Worm (Caenorhabditis elegans): Measurements from ENCODE around the gene str-228.

- TF ChIP-seq unc-86 (tag; optimal IDR thresholded peaks at IDR 0.05) (no peak), dmd-4 (tag; optimal IDR thresholded peaks at IDR 0.05; ENCODE audit: borderline replicate concordance) (no peak), syd-9 (tag; optimal IDR thresholded peaks at IDR 0.05) (no peak), hlh-13 (GFP tag; optimal IDR thresholded peaks at IDR 0.05) (no peak), fkh-10 (GFP tag; optimal IDR thresholded peaks at IDR 0.05) (no peak), ama-1 (optimal IDR thresholded peaks at IDR 0.05) (no peak), ceh-9 (tag; optimal IDR thresholded peaks at IDR 0.05) (no peak), ztf-16 (tag; optimal IDR thresholded peaks at IDR 0.05) (no peak), F13H6.1 (tag; optimal IDR thresholded peaks at IDR 0.05) (no peak), ceh-14 (tag; optimal IDR thresholded peaks at IDR 0.05) (no peak)
Observed at ce11 chrV:3526882-3527281, 16.9 kb downstream of the str-228 start, which contains the start of gene str-260.

Measured in whole organism, late embryonic.